Fruit fly (Drosophila melanogaster) whole organism, embryonic: ENCODE results near the gene Sec23.

Experiments
- CG12236 ChIP-seq: fragments of 200-800 bp; sonication (Bioruptor generic); optimal IDR thresholded peaks from 2 replicates; lab custom pipeline; 2016; ENCODE audit warnings: missing biosample characterization, missing genetic modification characterization
- CG14860 ChIP-seq: fragments of 200-800 bp; sonication (Bioruptor generic); IDR thresholded peaks from 3 replicates; pipeline ENCODE4 v1.3.6; 2022; ENCODE audit warnings: missing biosample characterization, missing genetic modification characterization; ENCODE audit not compliant: partially characterized antibody
- CG2120 ChIP-seq: fragments of 200-800 bp; sonication (Bioruptor generic); optimal IDR thresholded peaks from 3 replicates; lab custom pipeline; 2016; ENCODE audit warnings: missing biosample characterization, missing genetic modification characterization
- Gug ChIP-seq: fragments of 200-800 bp; sonication (Bioruptor generic); IDR thresholded peaks from 4 replicates; pipeline ENCODE4 v1.3.6; 2022; ENCODE audit warnings: missing biosample characterization, missing genetic modification characterization
- dysf ChIP-seq: fragments of 200-800 bp; sonication (Bioruptor generic); IDR thresholded peaks from 3 replicates; pipeline ENCODE4 v1.3.6; 2022; ENCODE audit warnings: missing biosample characterization, missing genetic modification characterization
- en ChIP-seq: fragments of 200-800 bp; sonication (Bioruptor generic); optimal IDR thresholded peaks from 2 replicates; lab custom pipeline; 2016; ENCODE audit warnings: missing biosample characterization, missing genetic modification characterization
- lov ChIP-seq, 2 experiments: fragments of 200-800 bp in 1 of 2; fragments of >200 bp in 1 of 2; sonication (Bioruptor generic) in 1 of 2; IDR thresholded peaks in 1 of 2; optimal IDR thresholded peaks in 1 of 2; 2 replicates in 1 of 2; 3 replicates in 1 of 2; pipeline versions ENCODE4 v1.3.6 to Lab custom; 2017 to 2022; ENCODE audit warnings: missing biosample characterization in 1 of 2, missing genetic modification characterization in 1 of 2

dm6 chr3R:5613114-5613443 is 35.8 kb upstream of the Sec23 start, which contains the start of gene Atu:
- no peak for TF ChIP-seq dysf
- TF ChIP-seq CG12236 (GFP tag; lab: Kevin White, UChicago), result no peak
- peak; percentile 72 for TF ChIP-seq CG2120
- TF ChIP-seq lov (optimal IDR thresholded peaks at IDR 0.05; lab: Kevin White, UChicago), result no peak
- TF ChIP-seq lov (GFP tag; IDR thresholded peaks at IDR 0.05; lab: Robert Waterston, UW), result no peak
- TF ChIP-seq CG14860, result peak; percentile 94
- no peak for TF ChIP-seq en (GFP tag; lab: Kevin White, UChicago)
- no peak for TF ChIP-seq Gug (GFP tag; lab: Robert Waterston, UW)
